Fruit fly (Drosophila melanogaster): Measurements from ENCODE around the gene jp.

The jp gene

dm6 chr2L:9570673-9571193 lies 4.2 kb upstream of the jp start (continued):
- TF ChIP-seq CG10654 (GFP tag; optimal IDR thresholded peaks at IDR 0.05) (no peak), pita (GFP tag; optimal IDR thresholded peaks at IDR 0.05) (no peak), CG1233 (GFP tag; optimal IDR thresholded peaks at IDR 0.05) (no peak), cg (GFP tag; optimal IDR thresholded peaks at IDR 0.05) (peak; percentile 23), pb (GFP tag; optimal IDR thresholded peaks at IDR 0.05) (no peak), HHEX (GFP tag; optimal IDR thresholded peaks at IDR 0.05) (peak; percentile 40), sug (tag; optimal IDR thresholded peaks at IDR 0.05) (no peak), Awh (GFP tag; IDR thresholded peaks at IDR 0.05) (peak; percentile 36; the same call in 1 of the 2 replicates), MBD-R2 (GFP tag; IDR thresholded peaks at IDR 0.05) (no peak), H2.0 (GFP tag; IDR thresholded peaks at IDR 0.05) (no peak), Lim3 (GFP tag; IDR thresholded peaks at IDR 0.05) (no peak), amos (GFP tag; IDR thresholded peaks at IDR 0.05; ENCODE audit: partially characterized antibody) (no peak), nerfin-1 (tag; optimal IDR thresholded peaks at IDR 0.05) (no peak), CG12659 (GFP tag; optimal IDR thresholded peaks at IDR 0.05) (peak; percentile 34), CG9817 (tag; optimal IDR thresholded peaks at IDR 0.05) (no peak), gcm2 (GFP tag; optimal IDR thresholded peaks at IDR 0.05) (no peak), HLH4C (GFP tag; IDR thresholded peaks at IDR 0.05; ENCODE audit: partially characterized antibody) (no peak), Dp (GFP tag; optimal IDR thresholded peaks at IDR 0.05) (no peak), mld (GFP tag; IDR thresholded peaks at IDR 0.05; ENCODE audit: partially characterized antibody) (no peak), Dip3 (GFP tag; optimal IDR thresholded peaks at IDR 0.05) (no peak), so (GFP tag; IDR thresholded peaks at IDR 0.05) (peak; percentile 50; the same call in 2 of the 3 replicates), CG18011 (GFP tag; optimal IDR thresholded peaks at IDR 0.05) (peak; percentile 94), abd-A (tag; optimal IDR thresholded peaks at IDR 0.05) (no peak), TFAM (GFP tag; optimal IDR thresholded peaks at IDR 0.05) (no peak), CG10321 (GFP tag; IDR thresholded peaks at IDR 0.05) (no peak)

dm6 chr2L:9569588-9570434 lies 3.3 kb upstream of the jp start:
- peak; percentile 88 for TF ChIP-seq cas (GFP tag; IDR thresholded peaks at IDR 0.05)
- peak; percentile 48; the same call in 1 of the 2 replicates for TF ChIP-seq GATAe (GFP tag; conservative IDR thresholded peaks at IDR 0.05)
- peak; percentile 93 for TF ChIP-seq CG8388 (GFP tag; optimal IDR thresholded peaks at IDR 0.05)
- peak; percentile 87 for TF ChIP-seq CG3726 (GFP tag; IDR thresholded peaks at IDR 0.05)
- TF ChIP-seq Fer1 (GFP tag; optimal IDR thresholded peaks at IDR 0.05): peak; percentile 97
- TF ChIP-seq scrt (GFP tag; optimal IDR thresholded peaks at IDR 0.05): peak; percentile 92
- TF ChIP-seq pum (GFP tag; optimal IDR thresholded peaks at IDR 0.05): peak; percentile 56
- peak; percentile 63 for TF ChIP-seq chm (GFP tag; IDR thresholded peaks at IDR 0.05)
- no peak for TF ChIP-seq pfk (GFP tag; optimal IDR thresholded peaks at IDR 0.05)
- TF ChIP-seq eve (GFP tag; optimal IDR thresholded peaks at IDR 0.05): peak in 1 of 2 experiments; percentile 24
- peak; percentile 91 for TF ChIP-seq trem (tag; optimal IDR thresholded peaks at IDR 0.05)
- peak; percentile 48 for TF ChIP-seq Scr (GFP tag; IDR thresholded peaks at IDR 0.05; ENCODE audit: partially characterized antibody)
- peak; percentile 76 for TF ChIP-seq Ets97D (GFP tag; optimal IDR thresholded peaks at IDR 0.05)
- TF ChIP-seq BtbVII (GFP tag; optimal IDR thresholded peaks at IDR 0.05): peak; percentile 98
- peak; percentile 92 for TF ChIP-seq CG14014 (GFP tag; IDR thresholded peaks at IDR 0.05)
- peak; percentile 48 for TF ChIP-seq Sry-β (GFP tag; optimal IDR thresholded peaks at IDR 0.05)
- peak; percentile 62 for TF ChIP-seq CG15073 (GFP tag; optimal IDR thresholded peaks at IDR 0.05)
- peak; percentile 89 for TF ChIP-seq CG5180 (GFP tag; optimal IDR thresholded peaks at IDR 0.05)
- peak; percentile 79 to 82 for TF ChIP-seq chif (GFP tag; optimal IDR thresholded peaks at IDR 0.05)
- TF ChIP-seq pzg (GFP tag; optimal IDR thresholded peaks at IDR 0.05): no peak
- TF ChIP-seq fru (optimal IDR thresholded peaks at IDR 0.05): no peak
- TF ChIP-seq YL-1 (GFP tag; optimal IDR thresholded peaks at IDR 0.05): peak; percentile 83
- peak; percentile 66 for TF ChIP-seq Gsc (GFP tag; IDR thresholded peaks at IDR 0.05)
- peak; percentile 89 for TF ChIP-seq CG12219 (GFP tag; optimal IDR thresholded peaks at IDR 0.05)

All from whole organism, embryonic.